Worm (Caenorhabditis elegans) whole organism, L2 larva: ENCODE results near the gene srx-26.

Experiments used
- crh-2 ChIP-seq: sonication (generic microtip); optimal IDR thresholded peaks from 2 replicates; lab custom pipeline; 2017; ENCODE audit warnings: missing biosample characterization, missing genetic modification characterization
- skn-1 ChIP-seq: sonication (generic microtip); optimal IDR thresholded peaks from 2 replicates; lab custom pipeline; 2017; ENCODE audit warnings: missing biosample characterization, missing genetic modification characterization

ce11 chrV:2710192-2710591 is 42.7 kb downstream of the srx-26 start:
- no peak for TF ChIP-seq skn-1
- no peak for TF ChIP-seq crh-2 (tag; lab: Kevin White, UChicago)
